Worm (Caenorhabditis elegans) whole organism, late embryonic: ENCODE measurements around the gene ZK813.5.

Experiments used
- K02D7.2 ChIP-seq: sonication (generic microtip); optimal IDR thresholded peaks from 2 replicates; lab custom pipeline; 2017; ENCODE audit warnings: mild to moderate bottlenecking, missing genetic modification characterization, missing compliant biosample characterization
- ceh-18 ChIP-seq: sonication (generic microtip); optimal IDR thresholded peaks from 2 replicates; lab custom pipeline; 2016; ENCODE audit warnings: missing genetic modification characterization, missing compliant biosample characterization
- fkh-10 ChIP-seq: fragments of 150-350 bp; optimal IDR thresholded peaks from 2 replicates; lab custom pipeline; 2014; ENCODE audit warnings: missing biosample characterization, missing genetic modification reagents, missing genetic modification characterization
- nhr-11 ChIP-seq: fragments of 150-350 bp; optimal IDR thresholded peaks from 2 replicates; lab custom pipeline; 2014; ENCODE audit warnings: missing biosample characterization, missing genetic modification characterization
- pqm-1 ChIP-seq: sonication (generic microtip); optimal IDR thresholded peaks from 2 replicates; lab custom pipeline; 2016; ENCODE audit warnings: missing genetic modification characterization, missing compliant biosample characterization
- zip-5 ChIP-seq: sonication (generic microtip); optimal IDR thresholded peaks from 2 replicates; lab custom pipeline; 2016; ENCODE audit warnings: missing genetic modification characterization, missing compliant biosample characterization

DNA sequence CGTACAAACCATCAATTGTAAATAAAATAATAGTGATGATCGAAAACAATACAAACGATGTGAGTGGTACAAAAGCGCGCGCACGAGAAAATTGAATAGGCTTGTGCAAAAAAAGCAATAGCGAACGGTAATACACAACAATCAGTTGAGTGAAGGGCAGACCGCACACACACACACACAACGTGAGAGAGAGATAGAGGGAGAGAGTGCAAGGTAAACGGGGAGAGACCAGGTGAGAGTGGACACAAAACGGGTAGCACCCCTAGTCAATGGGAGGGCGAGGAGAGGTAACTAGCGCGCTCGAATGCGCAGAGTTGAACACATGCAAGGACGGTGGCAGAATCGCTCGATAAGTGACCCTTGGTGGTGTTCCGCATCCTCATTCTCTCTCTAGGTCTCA lies 21.2 kb upstream of the ZK813.5 start:
- TF ChIP-seq nhr-11 (tag; lab: Kevin White, UChicago) (no peak), pqm-1 (tag; lab: Kevin White, UChicago) (no peak), K02D7.2 (tag; lab: Kevin White, UChicago) (no peak), ceh-18 (peak; percentile 30), fkh-10 (GFP tag; lab: Kevin White, UChicago) (no peak), zip-5 (tag; lab: Kevin White, UChicago) (no peak)
